Worm (Caenorhabditis elegans) whole organism, L4 larva: Measurements from ENCODE around the gene kin-9.

ENCODE experiments used
- D1046.2 ChIP-seq: fragments of 200-800 bp; sonication (Bioruptor generic); IDR thresholded peaks from 2 replicates; pipeline ENCODE4 v1.3.6; 2022; ENCODE audit warnings: missing genetic modification characterization, missing compliant biosample characterization
- F26F4.8 ChIP-seq: fragments of 200-800 bp; sonication (Bioruptor generic); conservative IDR thresholded peaks from 2 replicates; pipeline ENCODE4 v1.3.6; 2022; ENCODE audit warnings: missing genetic modification characterization, missing compliant biosample characterization
- F37D6.2 ChIP-seq: sonication (generic microtip); optimal IDR thresholded peaks from 2 replicates; lab custom pipeline; 2016; ENCODE audit warnings: mild to moderate bottlenecking, missing genetic modification characterization, missing compliant biosample characterization
- F44E2.7 ChIP-seq: fragments of 200-800 bp; sonication (Bioruptor generic); IDR thresholded peaks from 2 replicates; pipeline ENCODE4 v2.1.2; 2022; ENCODE audit warnings: missing genetic modification characterization, missing compliant biosample characterization
- Y105C5A.15 ChIP-seq: fragments of 200-800 bp; sonication (Bioruptor generic); IDR thresholded peaks from 2 replicates; pipeline ENCODE4 v1.3.6; 2022; ENCODE audit warnings: missing genetic modification characterization, missing compliant biosample characterization
- Y48G9A.11 ChIP-seq: fragments of 200-800 bp; sonication (Bioruptor generic); IDR thresholded peaks from 2 replicates; pipeline ENCODE4 v1.3.6; 2022; ENCODE audit warnings: missing genetic modification reagents, missing genetic modification characterization, missing compliant biosample characterization
- ZK546.5 ChIP-seq, 2 experiments: sonication (generic microtip); optimal IDR thresholded peaks; 2 replicates each; lab custom pipeline; 2017; ENCODE audit warnings: missing biosample characterization in 2 of 2, missing genetic modification characterization in 2 of 2
- aly-2 ChIP-seq: sonication (generic microtip); optimal IDR thresholded peaks from 2 replicates; lab custom pipeline; 2018; ENCODE audit warnings: missing biosample characterization, missing genetic modification characterization
- arid-1 ChIP-seq: fragments of 200-800 bp; sonication (Bioruptor generic); conservative IDR thresholded peaks from 2 replicates; pipeline ENCODE4 v1.3.6; 2022; ENCODE audit warnings: missing genetic modification reagents, missing genetic modification characterization, missing compliant biosample characterization
- ceh-20 ChIP-seq: fragments of 200-800 bp; sonication (Bioruptor generic); IDR thresholded peaks from 2 replicates; pipeline ENCODE4 v1.3.6; 2022; ENCODE audit warnings: missing genetic modification reagents, missing genetic modification characterization, missing compliant biosample characterization
- ceh-32 ChIP-seq: sonication (generic microtip); optimal IDR thresholded peaks from 2 replicates; lab custom pipeline; 2016; ENCODE audit warnings: mild to moderate bottlenecking, missing genetic modification characterization, missing compliant biosample characterization; ENCODE audit not compliant: poor library complexity
- ceh-44 ChIP-seq: fragments of 200-800 bp; sonication (Bioruptor generic); IDR thresholded peaks from 2 replicates; pipeline ENCODE4 v1.3.6; 2022; ENCODE audit warnings: missing genetic modification reagents, missing genetic modification characterization, missing compliant biosample characterization
- ceh-62 ChIP-seq: sonication (generic microtip); optimal IDR thresholded peaks from 2 replicates; lab custom pipeline; 2017; ENCODE audit warnings: missing biosample characterization, missing genetic modification characterization
- ceh-82 ChIP-seq: sonication (generic microtip); optimal IDR thresholded peaks from 2 replicates; lab custom pipeline; 2017; ENCODE audit warnings: missing biosample characterization, missing genetic modification characterization
- cey-2 ChIP-seq: sonication (generic microtip); optimal IDR thresholded peaks from 3 replicates; lab custom pipeline; 2017; ENCODE audit warnings: missing genetic modification characterization, mild to moderate bottlenecking, missing compliant biosample characterization, antibody characterized with exemption, borderline replicate concordance; ENCODE audit not compliant: insufficient read depth
- ctbp-1 ChIP-seq: fragments of 200-800 bp; sonication (Bioruptor generic); IDR thresholded peaks from 2 replicates; pipeline ENCODE4 v1.3.6; 2022; ENCODE audit warnings: missing genetic modification reagents, missing genetic modification characterization, missing compliant biosample characterization
- daf-12 ChIP-seq: fragments of 150-350 bp; optimal IDR thresholded peaks from 2 replicates; lab custom pipeline; 2014; ENCODE audit warnings: missing biosample characterization, missing genetic modification reagents, missing genetic modification characterization
- daf-19 ChIP-seq: fragments of 200-800 bp; sonication (Bioruptor generic); conservative IDR thresholded peaks from 2 replicates; pipeline ENCODE4 v1.3.6; 2022; ENCODE audit warnings: missing genetic modification characterization, missing compliant biosample characterization
- dmd-6 ChIP-seq: fragments of 200-800 bp; sonication (Bioruptor generic); IDR thresholded peaks from 2 replicates; pipeline ENCODE4 v1.3.6; 2022; ENCODE audit warnings: missing genetic modification reagents, missing genetic modification characterization, missing compliant biosample characterization
- dmd-8 ChIP-seq: fragments of 200-800 bp; sonication (Bioruptor generic); IDR thresholded peaks from 2 replicates; pipeline ENCODE4 v1.3.6; 2022; ENCODE audit warnings: missing genetic modification characterization, missing compliant biosample characterization
- dmd-9 ChIP-seq: fragments of 200-800 bp; sonication (Bioruptor generic); IDR thresholded peaks from 2 replicates; pipeline ENCODE4 v1.3.6; 2022; ENCODE audit warnings: missing genetic modification reagents, missing genetic modification characterization, missing compliant biosample characterization
- dpl-1 ChIP-seq: fragments of 150-350 bp; optimal IDR thresholded peaks from 2 replicates; lab custom pipeline; 2014; ENCODE audit warnings: missing biosample characterization, missing genetic modification reagents, missing genetic modification characterization
- egl-43 ChIP-seq: fragments of 200-800 bp; sonication (Bioruptor generic); IDR thresholded peaks from 2 replicates; pipeline ENCODE4 v1.3.6; 2022; ENCODE audit warnings: missing genetic modification reagents, missing genetic modification characterization, missing compliant biosample characterization
- hlh-11 ChIP-seq: fragments of 200-800 bp; sonication (Bioruptor generic); optimal IDR thresholded peaks from 2 replicates; lab custom pipeline; 2018; ENCODE audit warnings: mild to moderate bottlenecking, missing genetic modification characterization, missing compliant biosample characterization
- jun-1 ChIP-seq: fragments of 150-350 bp; optimal IDR thresholded peaks from 2 replicates; lab custom pipeline; 2014; ENCODE audit warnings: missing biosample characterization, missing genetic modification reagents, missing genetic modification characterization
- lim-7 ChIP-seq: fragments of 200-800 bp; sonication (Bioruptor generic); IDR thresholded peaks from 2 replicates; pipeline ENCODE4 v1.3.6; 2022; ENCODE audit warnings: missing genetic modification characterization, missing compliant biosample characterization
- lin-13 ChIP-seq: fragments of 150-350 bp; optimal IDR thresholded peaks from 2 replicates; lab custom pipeline; 2014; ENCODE audit warnings: missing biosample characterization, missing genetic modification reagents, missing genetic modification characterization
- lin-15B ChIP-seq: fragments of 150-350 bp; sonication (generic microtip); optimal IDR thresholded peaks from 3 replicates; lab custom pipeline; 2014; ENCODE audit warnings: missing biosample characterization, missing genetic modification characterization
- lin-29 ChIP-seq: fragments of 200-800 bp; sonication (Bioruptor generic); IDR thresholded peaks from 2 replicates; pipeline ENCODE4 v1.3.6; 2022; ENCODE audit warnings: missing genetic modification reagents, missing genetic modification characterization, missing compliant biosample characterization
- lin-39 ChIP-seq: fragments of 150-350 bp; optimal IDR thresholded peaks from 2 replicates; lab custom pipeline; 2014; ENCODE audit warnings: missing biosample characterization, missing genetic modification reagents, missing genetic modification characterization
- lir-3 ChIP-seq: sonication (generic microtip); optimal IDR thresholded peaks from 2 replicates; lab custom pipeline; 2016; ENCODE audit warnings: mild to moderate bottlenecking, missing genetic modification characterization, missing compliant biosample characterization
- lsy-2 ChIP-seq, 2 experiments: fragments of 150-350 bp in 1 of 2; sonication (generic microtip) in 1 of 2; optimal IDR thresholded peaks; 2 replicates each; lab custom pipeline; 2014 to 2017; ENCODE audit warnings: missing biosample characterization in 2 of 2, missing genetic modification characterization in 2 of 2
- mdl-1 ChIP-seq, 2 experiments: fragments of 150-350 bp in 1 of 2; sonication (generic microtip) in 1 of 2; optimal IDR thresholded peaks; 2 replicates each; lab custom pipeline; 2014 to 2017; ENCODE audit warnings: missing biosample characterization in 2 of 2, missing genetic modification characterization in 2 of 2
- mdt-29 ChIP-seq: fragments of 200-800 bp; sonication (Bioruptor generic); IDR thresholded peaks from 2 replicates; pipeline ENCODE4 v1.3.6; 2022; ENCODE audit warnings: missing genetic modification reagents, missing genetic modification characterization, missing compliant biosample characterization
- mes-2 ChIP-seq: sonication (generic microtip); optimal IDR thresholded peaks from 2 replicates; lab custom pipeline; 2016; ENCODE audit warnings: missing genotype, mild to moderate bottlenecking, missing genetic modification characterization, missing compliant biosample characterization; ENCODE audit not compliant: poor library complexity, severe bottlenecking
- mxl-2 ChIP-seq: fragments of 200-800 bp; sonication (Bioruptor generic); conservative IDR thresholded peaks from 2 replicates; pipeline ENCODE4 v1.3.6; 2022; ENCODE audit warnings: missing genetic modification reagents, missing genetic modification characterization, missing compliant biosample characterization
- nhr-11 ChIP-seq: fragments of 150-350 bp; optimal IDR thresholded peaks from 2 replicates; lab custom pipeline; 2014; ENCODE audit warnings: missing biosample characterization, missing genetic modification characterization
- nhr-41 ChIP-seq: fragments of 200-800 bp; sonication (Bioruptor generic); IDR thresholded peaks from 2 replicates; pipeline ENCODE4 v1.3.6; 2022; ENCODE audit warnings: missing genetic modification reagents, missing genetic modification characterization, missing compliant biosample characterization
- nhr-48 ChIP-seq: sonication (generic microtip); optimal IDR thresholded peaks from 2 replicates; lab custom pipeline; 2016; ENCODE audit warnings: mild to moderate bottlenecking, missing genetic modification characterization, missing compliant biosample characterization
- nhr-76 ChIP-seq: fragments of 150-350 bp; optimal IDR thresholded peaks from 2 replicates; lab custom pipeline; 2014; ENCODE audit warnings: missing biosample characterization, missing genetic modification characterization
- php-3 ChIP-seq: fragments of 200-800 bp; sonication (Bioruptor generic); IDR thresholded peaks from 2 replicates; pipeline ENCODE4 v1.3.6; 2022; ENCODE audit warnings: missing genetic modification reagents, missing genetic modification characterization, missing compliant biosample characterization
- skn-1 ChIP-seq: fragments of 150-350 bp; optimal IDR thresholded peaks from 2 replicates; lab custom pipeline; 2014; ENCODE audit warnings: missing biosample characterization, missing genetic modification characterization
- spr-1 ChIP-seq: sonication (generic microtip); optimal IDR thresholded peaks from 2 replicates; lab custom pipeline; 2016; ENCODE audit warnings: mild to moderate bottlenecking, missing genetic modification characterization, missing compliant biosample characterization
- spr-3 ChIP-seq: fragments of 200-800 bp; sonication (Bioruptor generic); optimal IDR thresholded peaks from 2 replicates; lab custom pipeline; 2018; ENCODE audit warnings: mild to moderate bottlenecking, missing genetic modification characterization, missing compliant biosample characterization
- tra-1 ChIP-seq: fragments of 200-800 bp; sonication (Bioruptor generic); IDR thresholded peaks from 2 replicates; pipeline ENCODE4 v1.3.6; 2022; ENCODE audit warnings: missing genetic modification reagents, missing genetic modification characterization, missing compliant biosample characterization
- unc-39 ChIP-seq: sonication (generic microtip); optimal IDR thresholded peaks from 2 replicates; lab custom pipeline; 2017; ENCODE audit warnings: missing biosample characterization, missing genetic modification characterization
- unc-62 ChIP-seq, 3 experiments: fragments of 150-350 bp in 1 of 3; sonication (generic microtip); optimal IDR thresholded peaks in 2 of 3; peaks in 1 of 3; 1 replicate in 1 of 3; 2 replicates in 2 of 3; lab custom pipeline; 2014 to 2017; ENCODE audit warnings: missing biosample characterization in 3 of 3, missing genetic modification characterization in 3 of 3, missing genetic modification reagents in 3 of 3, missing genotype in 1 of 3
- zag-1 ChIP-seq: fragments of 150-350 bp; optimal IDR thresholded peaks from 2 replicates; lab custom pipeline; 2014; ENCODE audit warnings: missing biosample characterization, missing genetic modification characterization
- zip-11 ChIP-seq: fragments of 200-800 bp; sonication (Bioruptor generic); IDR thresholded peaks from 2 replicates; pipeline ENCODE4 v1.3.6; 2022; ENCODE audit warnings: missing genetic modification characterization, missing compliant biosample characterization
- zip-2 ChIP-seq: fragments of 150-350 bp; optimal IDR thresholded peaks from 2 replicates; lab custom pipeline; 2014; ENCODE audit warnings: missing biosample characterization, missing genetic modification characterization
- ztf-7 ChIP-seq: fragments of 150-350 bp; optimal IDR thresholded peaks from 2 replicates; lab custom pipeline; 2014; ENCODE audit warnings: missing biosample characterization, missing genetic modification characterization

The kin-9 gene

DNA sequence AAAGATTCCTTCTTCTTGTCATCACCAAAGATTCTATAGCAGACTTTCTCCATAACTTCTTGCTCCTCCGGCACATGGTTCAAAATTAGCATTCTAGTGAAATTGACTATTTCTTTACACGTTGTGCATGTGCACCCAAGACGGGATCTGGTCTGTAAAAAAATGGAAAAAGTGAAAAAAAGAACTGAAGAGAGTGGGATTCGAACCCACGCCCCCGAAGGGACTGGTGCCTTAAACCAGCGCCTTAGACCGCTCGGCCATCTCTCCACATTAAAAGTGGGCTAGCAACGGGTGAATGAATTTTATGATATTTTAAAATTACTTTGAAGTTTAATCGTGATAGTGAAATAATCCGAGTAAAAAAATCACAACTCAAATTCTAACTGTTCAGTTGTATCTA lies 14.7 kb upstream of the kin-9 start:
- TF ChIP-seq daf-12 (no peak), ceh-44 (no peak), nhr-48 (no peak), F37D6.2 (tag; lab: Kevin White, UChicago) (no peak), spr-1 (tag; lab: Kevin White, UChicago) (no peak), zip-2 (tag; lab: Kevin White, UChicago) (no peak), D1046.2 (GFP tag; lab: Robert Waterston, UW) (no peak), lsy-2 (tag; optimal IDR thresholded peaks at IDR 0.05; lab: Kevin White, UChicago) (no peak), egl-43 (GFP tag; lab: Robert Waterston, UW) (peak; percentile 66; the same call in 1 of the 2 replicates), nhr-41 (GFP tag; lab: Robert Waterston, UW) (no peak), tra-1 (peak; percentile 13; the same call in 1 of the 2 replicates), mes-2 (tag; lab: Kevin White, UChicago) (peak; percentile 38), ctbp-1 (GFP tag; lab: Robert Waterston, UW) (no peak), ceh-32 (tag; lab: Kevin White, UChicago) (no peak), ceh-62 (tag; lab: Kevin White, UChicago) (no peak), spr-3 (GFP tag; lab: Kevin White, UChicago) (no peak), lir-3 (tag; lab: Kevin White, UChicago) (no peak), Y105C5A.15 (GFP tag; lab: Robert Waterston, UW) (no peak), unc-39 (tag; lab: Kevin White, UChicago) (no peak), lim-7 (GFP tag; lab: Robert Waterston, UW) (peak; percentile 69; the same call in 1 of the 2 replicates), zip-11 (no peak), mdt-29 (GFP tag; lab: Robert Waterston, UW) (0 out of 2 replicates have a peak, but pooled peaks have one; percentile 21), jun-1 (no peak), aly-2 (tag; lab: Kevin White, UChicago) (no peak), skn-1 (tag; lab: Kevin White, UChicago) (no peak), lin-39 (no peak), unc-62 (GFP tag; optimal IDR thresholded peaks at IDR 0.05 in 1 of 2; lab: Kevin White, UChicago) (peak in 1 of 2 experiments; percentile 23), unc-62 (tag; optimal IDR thresholded peaks at IDR 0.05; lab: Kevin White, UChicago) (no peak), nhr-11 (tag; lab: Kevin White, UChicago) (no peak), nhr-76 (tag; lab: Kevin White, UChicago) (no peak), F26F4.8 (0 out of 2 replicates have a peak, but pooled peaks have one; percentile 57), ztf-7 (no peak), ceh-82 (tag; lab: Kevin White, UChicago) (no peak), mdl-1 (tag; optimal IDR thresholded peaks at IDR 0.05; lab: Kevin White, UChicago) (no peak), php-3 (GFP tag; lab: Robert Waterston, UW) (no peak), mxl-2 (GFP tag; lab: Robert Waterston, UW) (no peak), arid-1 (GFP tag; lab: Robert Waterston, UW) (no peak), F44E2.7 (GFP tag; lab: Robert Waterston, UW) (0 out of 2 replicates have a peak, but pooled peaks have one; percentile 23), dmd-6 (GFP tag; lab: Robert Waterston, UW) (no peak; the same call in 1 of the 2 replicates), Y48G9A.11 (GFP tag; lab: Robert Waterston, UW) (0 out of 2 replicates have a peak, but pooled peaks have one; percentile 42), ZK546.5 (tag; optimal IDR thresholded peaks at IDR 0.05; lab: Kevin White, UChicago) (no peak), ceh-20 (GFP tag; lab: Robert Waterston, UW) (no peak), lin-15B (tag; lab: Kevin White, UChicago) (no peak), lin-29 (GFP tag; lab: Robert Waterston, UW) (no peak), zag-1 (tag; lab: Kevin White, UChicago) (no peak), hlh-11 (tag; lab: Kevin White, UChicago) (no peak), dpl-1 (no peak), dmd-8 (GFP tag; lab: Robert Waterston, UW) (peak; percentile 80), cey-2 (tag; lab: Kevin White, UChicago) (no peak), lin-13 (GFP tag; lab: Kevin White, UChicago) (no peak), dmd-9 (no peak), daf-19 (no peak)
